Worm (Caenorhabditis elegans) whole organism, L3 larva: Measurements from ENCODE around the gene K02C4.2.
A peak's percentile ranks its signal among the peaks of the same experiment; 100 is the strongest.

ENCODE experiments used
- R02D3.7 ChIP-seq: fragments of 150-350 bp; optimal IDR thresholded peaks from 2 replicates; lab custom pipeline; 2014; ENCODE audit warnings: missing biosample characterization, missing genetic modification characterization
- aly-2 ChIP-seq: fragments of 150-350 bp; optimal IDR thresholded peaks from 2 replicates; lab custom pipeline; 2014; ENCODE audit warnings: missing biosample characterization, missing genetic modification characterization
- ama-1 ChIP-seq: fragments of 150-350 bp; optimal IDR thresholded peaks from 2 replicates; lab custom pipeline; 2018
- ceh-16 ChIP-seq: sonication (generic microtip); optimal IDR thresholded peaks from 2 replicates; lab custom pipeline; 2017; ENCODE audit warnings: missing biosample characterization, missing genetic modification characterization
- ceh-28 ChIP-seq: fragments of 150-350 bp; optimal IDR thresholded peaks from 2 replicates; lab custom pipeline; 2014; ENCODE audit warnings: missing biosample characterization, missing genetic modification reagents, missing genetic modification characterization
- ceh-82 ChIP-seq: fragments of 150-350 bp; optimal IDR thresholded peaks from 2 replicates; lab custom pipeline; 2014; ENCODE audit warnings: missing biosample characterization, missing genetic modification characterization
- ceh-9 ChIP-seq: sonication (generic microtip); optimal IDR thresholded peaks from 2 replicates; lab custom pipeline; 2018; ENCODE audit warnings: missing biosample characterization, missing genetic modification characterization
- egl-27 ChIP-seq: sonication (generic microtip); optimal IDR thresholded peaks from 4 replicates; lab custom pipeline; 2017; ENCODE audit warnings: missing biosample characterization, missing genetic modification reagents, missing genetic modification characterization
- elt-1 ChIP-seq: fragments of 150-350 bp; optimal IDR thresholded peaks from 2 replicates; lab custom pipeline; 2014; ENCODE audit warnings: missing biosample characterization, missing genetic modification characterization
- elt-2 ChIP-seq: sonication (generic microtip); optimal IDR thresholded peaks from 2 replicates; lab custom pipeline; 2016; ENCODE audit warnings: missing genetic modification reagents, mild to moderate bottlenecking, missing genetic modification characterization, missing compliant biosample characterization
- elt-3 ChIP-seq, 3 experiments: fragments of 150-350 bp in 1 of 3; sonication (generic microtip) in 2 of 3; optimal IDR thresholded peaks; 2 replicates in 2 of 3; 4 replicates in 1 of 3; lab custom pipeline; 2014 to 2017; ENCODE audit warnings: missing biosample characterization in 3 of 3, missing genetic modification characterization in 3 of 3
- eor-1 ChIP-seq, 2 experiments: fragments of 150-350 bp; optimal IDR thresholded peaks; 2 replicates each; lab custom pipeline; 2014 to 2018; ENCODE audit warnings: missing biosample characterization in 2 of 2, missing genetic modification characterization in 2 of 2
- fkh-10 ChIP-seq: sonication (generic microtip); optimal IDR thresholded peaks from 2 replicates; lab custom pipeline; 2017; ENCODE audit warnings: missing biosample characterization, missing genetic modification reagents, missing genetic modification characterization
- fkh-2 ChIP-seq: fragments of 150-350 bp; optimal IDR thresholded peaks from 2 replicates; lab custom pipeline; 2014; ENCODE audit warnings: missing biosample characterization, missing genetic modification reagents, missing genetic modification characterization
- hmg-11 ChIP-seq: sonication (generic microtip); optimal IDR thresholded peaks from 2 replicates; lab custom pipeline; 2016; ENCODE audit warnings: missing genetic modification characterization, missing compliant biosample characterization
- jun-1 ChIP-seq: fragments of 150-350 bp; optimal IDR thresholded peaks from 2 replicates; lab custom pipeline; 2014; ENCODE audit warnings: missing biosample characterization, missing genetic modification reagents, missing genetic modification characterization
- lin-15B ChIP-seq: fragments of 150-350 bp; optimal IDR thresholded peaks from 2 replicates; lab custom pipeline; 2014; ENCODE audit warnings: missing biosample characterization, missing genetic modification characterization
- lin-39 ChIP-seq: fragments of 150-350 bp; optimal IDR thresholded peaks from 2 replicates; lab custom pipeline; 2018; ENCODE audit warnings: missing biosample characterization, missing genetic modification reagents, missing genetic modification characterization
- lsy-12 ChIP-seq: sonication (generic microtip); optimal IDR thresholded peaks from 2 replicates; lab custom pipeline; 2016; ENCODE audit warnings: mild to moderate bottlenecking, missing genetic modification characterization, missing compliant biosample characterization
- mdl-1 ChIP-seq: fragments of 150-350 bp; optimal IDR thresholded peaks from 2 replicates; lab custom pipeline; 2014; ENCODE audit warnings: missing biosample characterization, missing genetic modification characterization
- nfya-1 ChIP-seq: sonication (generic microtip); optimal IDR thresholded peaks from 2 replicates; lab custom pipeline; 2017; ENCODE audit warnings: missing genetic modification characterization, mild to moderate bottlenecking, missing compliant biosample characterization, antibody characterized with exemption, moderate library complexity; ENCODE audit not compliant: insufficient read depth
- nhr-12 ChIP-seq: fragments of 150-350 bp; optimal IDR thresholded peaks from 2 replicates; lab custom pipeline; 2014; ENCODE audit warnings: missing biosample characterization, missing genetic modification characterization
- nhr-23 ChIP-seq: fragments of 150-350 bp; optimal IDR thresholded peaks from 2 replicates; lab custom pipeline; 2014; ENCODE audit warnings: missing biosample characterization, missing genetic modification reagents, missing genetic modification characterization
- nhr-237 ChIP-seq: fragments of 150-350 bp; optimal IDR thresholded peaks from 2 replicates; lab custom pipeline; 2014; ENCODE audit warnings: missing biosample characterization, missing genetic modification characterization
- nhr-25 ChIP-seq: sonication (generic microtip); optimal IDR thresholded peaks from 2 replicates; lab custom pipeline; 2017; ENCODE audit warnings: missing biosample characterization, missing genetic modification characterization
- nhr-43 ChIP-seq: sonication (generic microtip); optimal IDR thresholded peaks from 2 replicates; lab custom pipeline; 2016; ENCODE audit warnings: mild to moderate bottlenecking, missing genetic modification characterization, missing compliant biosample characterization; ENCODE audit not compliant: poor library complexity, severe bottlenecking
- nhr-67 ChIP-seq: fragments of 150-350 bp; optimal IDR thresholded peaks from 2 replicates; lab custom pipeline; 2014; ENCODE audit warnings: missing biosample characterization, missing genetic modification characterization
- nhr-76 ChIP-seq: fragments of 150-350 bp; sonication (generic microtip); optimal IDR thresholded peaks from 5 replicates; lab custom pipeline; 2014; ENCODE audit warnings: missing biosample characterization, missing genetic modification characterization
- nhr-77 ChIP-seq: fragments of 150-350 bp; optimal IDR thresholded peaks from 2 replicates; lab custom pipeline; 2014; ENCODE audit warnings: missing biosample characterization, missing genetic modification characterization
- pha-4 ChIP-seq: fragments of 150-350 bp; optimal IDR thresholded peaks from 2 replicates; lab custom pipeline; 2014; ENCODE audit warnings: missing biosample characterization, missing genetic modification reagents, missing genetic modification characterization
- pqm-1 ChIP-seq: fragments of 150-350 bp; optimal IDR thresholded peaks from 2 replicates; lab custom pipeline; 2017; ENCODE audit warnings: missing biosample characterization, missing genetic modification characterization, inconsistent platforms
- sea-2 ChIP-seq: fragments of 150-350 bp; sonication (generic microtip); optimal IDR thresholded peaks from 4 replicates; lab custom pipeline; 2014; ENCODE audit warnings: missing biosample characterization, missing genetic modification reagents, missing genetic modification characterization
- skn-1 ChIP-seq: fragments of 150-350 bp; optimal IDR thresholded peaks from 2 replicates; lab custom pipeline; 2014; ENCODE audit warnings: missing biosample characterization, missing genetic modification characterization
- snpc-4 ChIP-seq: fragments of 150-350 bp; optimal IDR thresholded peaks from 2 replicates; lab custom pipeline; 2014; ENCODE audit warnings: missing biosample characterization, missing genetic modification characterization
- tbx-2 ChIP-seq: sonication (generic microtip); optimal IDR thresholded peaks from 2 replicates; lab custom pipeline; 2016; ENCODE audit warnings: mild to moderate bottlenecking, missing genetic modification characterization, missing compliant biosample characterization
- unc-39 ChIP-seq: sonication (generic microtip); optimal IDR thresholded peaks from 4 replicates; lab custom pipeline; 2017; ENCODE audit warnings: missing biosample characterization, missing genetic modification characterization
- unc-62 ChIP-seq: fragments of 150-350 bp; sonication (generic microtip); optimal IDR thresholded peaks from 4 replicates; lab custom pipeline; 2014; ENCODE audit warnings: missing biosample characterization, missing genetic modification reagents, missing genetic modification characterization
- zag-1 ChIP-seq: fragments of 150-350 bp; optimal IDR thresholded peaks from 2 replicates; lab custom pipeline; 2014; ENCODE audit warnings: missing biosample characterization, missing genetic modification characterization
- ztf-11 ChIP-seq: fragments of 150-350 bp; optimal IDR thresholded peaks from 2 replicates; lab custom pipeline; 2014; ENCODE audit warnings: missing biosample characterization, missing genetic modification characterization
- ztf-4 ChIP-seq: fragments of 150-350 bp; optimal IDR thresholded peaks from 2 replicates; lab custom pipeline; 2014; ENCODE audit warnings: missing biosample characterization, missing genetic modification characterization

Gene K02C4.2

ce11 chrII:8042289-8042688 is 33.3 kb upstream of the K02C4.2 start, which contains the start of gene T05H10.1:
Gene T05H10.1 (plus strand): TSS chrII:8042589.
- TF ChIP-seq jun-1 (tag; lab: Kevin White, UChicago): no peak
- no peak for TF ChIP-seq aly-2
- TF ChIP-seq elt-1 (tag; lab: Kevin White, UChicago): no peak
- TF ChIP-seq zag-1: no peak
- TF ChIP-seq ceh-9 (tag; lab: Kevin White, UChicago): no peak
- TF ChIP-seq nhr-12 (tag; lab: Kevin White, UChicago): no peak
- TF ChIP-seq lin-39 (tag; lab: Kevin White, UChicago): peak; percentile 36

ce11 chrII:8047264-8047663 is 28.3 kb upstream of the K02C4.2 start, which contains the start of gene apn-1:
Gene apn-1 (plus strand): TSS chrII:8047564.
- TF ChIP-seq nhr-23 (tag; lab: Kevin White, UChicago): no peak
- TF ChIP-seq aly-2: no peak
- no peak for TF ChIP-seq zag-1
- no peak for TF ChIP-seq nhr-77 (tag; lab: Kevin White, UChicago)
- TF ChIP-seq nhr-67 (tag; lab: Kevin White, UChicago): no peak
- TF ChIP-seq skn-1: no peak

DNA sequence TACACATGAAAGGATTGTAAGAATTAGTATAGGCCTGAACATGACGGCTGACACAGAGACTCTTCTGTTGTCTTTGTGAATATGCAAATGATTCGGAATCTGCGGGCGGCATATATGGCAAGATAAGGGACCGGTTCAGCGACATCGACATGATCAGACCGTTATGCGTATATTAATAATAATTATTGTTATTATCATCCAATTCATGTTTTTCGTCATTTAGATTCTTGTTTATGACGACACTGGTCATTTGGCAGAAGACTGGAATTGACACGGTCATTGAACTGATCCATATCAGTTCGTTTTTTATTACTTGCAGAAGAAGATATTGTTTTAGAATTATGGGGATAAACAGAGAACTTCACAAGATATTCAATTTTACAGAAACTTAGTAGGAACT is 25.1 kb upstream of the K02C4.2 start, which contains the start of gene mtre-1:
mtre-1 (minus strand) TSS at position 101 of the 400 bp plus-strand sequence.
- TF ChIP-seq sea-2 (GFP tag; lab: Kevin White, UChicago): no peak
- no peak for TF ChIP-seq nhr-77 (tag; lab: Kevin White, UChicago)
- TF ChIP-seq nhr-25 (tag; lab: Kevin White, UChicago): no peak
- TF ChIP-seq nhr-67 (tag; lab: Kevin White, UChicago): no peak
- TF ChIP-seq skn-1: no peak
- no peak for TF ChIP-seq zag-1

DNA sequence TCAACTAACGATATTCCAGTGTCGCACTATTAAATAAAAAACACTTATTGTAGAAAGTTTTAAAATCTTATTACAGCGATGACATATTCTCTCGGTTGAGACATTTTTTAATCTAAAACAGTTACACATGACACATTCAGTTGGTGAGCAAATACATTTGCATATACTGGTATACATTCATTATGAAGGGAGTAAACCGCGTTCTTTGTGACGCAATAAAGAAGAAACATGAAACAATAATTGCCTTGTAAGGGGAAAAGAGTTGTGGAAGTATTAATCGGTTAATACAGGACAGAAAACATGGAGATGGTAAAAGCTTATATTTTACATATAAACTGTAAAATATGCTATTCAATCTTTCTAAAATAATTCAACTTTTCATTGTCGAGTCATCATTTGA is 24.2 kb upstream of the K02C4.2 start:
- TF ChIP-seq lin-15B (tag; lab: Kevin White, UChicago): no peak

DNA sequence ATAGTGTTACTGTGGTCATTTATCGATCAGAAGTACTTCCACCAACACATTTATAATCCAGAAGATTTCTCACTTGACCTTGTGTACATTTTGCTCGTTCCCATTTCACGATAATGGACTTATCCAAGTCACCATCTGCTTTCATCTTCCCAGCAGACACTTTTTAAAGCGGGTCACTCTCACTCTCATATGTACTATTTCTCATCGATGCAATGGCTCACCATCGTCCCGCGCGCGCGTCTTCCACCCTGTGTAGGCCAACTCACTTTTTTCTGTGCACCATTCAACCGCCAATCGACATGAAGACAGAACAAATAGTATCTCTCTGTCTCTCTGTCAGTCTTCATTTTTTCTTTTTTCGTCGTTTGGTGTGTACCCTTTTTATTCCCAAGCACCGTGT is 23.4 kb upstream of the K02C4.2 start:
- TF ChIP-seq lsy-12 (tag; lab: Kevin White, UChicago) (no peak), ceh-9 (tag; lab: Kevin White, UChicago) (no peak), nhr-237 (tag; lab: Kevin White, UChicago) (no peak), nfya-1 (tag; lab: Kevin White, UChicago) (no peak), elt-1 (tag; lab: Kevin White, UChicago) (no peak), lin-39 (tag; lab: Kevin White, UChicago) (no peak), nhr-76 (no peak), nhr-23 (tag; lab: Kevin White, UChicago) (no peak), aly-2 (no peak), R02D3.7 (tag; lab: Kevin White, UChicago) (no peak), tbx-2 (tag; lab: Kevin White, UChicago) (no peak), jun-1 (tag; lab: Kevin White, UChicago) (no peak), hmg-11 (tag; lab: Kevin White, UChicago) (no peak), pha-4 (tag; lab: Kevin White, UChicago) (no peak), snpc-4 (tag; lab: Kevin White, UChicago) (no peak), ztf-11 (tag; lab: Kevin White, UChicago) (no peak), ama-1 (lab: Kevin White, UChicago) (no peak), mdl-1 (no peak), nhr-77 (tag; lab: Kevin White, UChicago) (no peak)

DNA sequence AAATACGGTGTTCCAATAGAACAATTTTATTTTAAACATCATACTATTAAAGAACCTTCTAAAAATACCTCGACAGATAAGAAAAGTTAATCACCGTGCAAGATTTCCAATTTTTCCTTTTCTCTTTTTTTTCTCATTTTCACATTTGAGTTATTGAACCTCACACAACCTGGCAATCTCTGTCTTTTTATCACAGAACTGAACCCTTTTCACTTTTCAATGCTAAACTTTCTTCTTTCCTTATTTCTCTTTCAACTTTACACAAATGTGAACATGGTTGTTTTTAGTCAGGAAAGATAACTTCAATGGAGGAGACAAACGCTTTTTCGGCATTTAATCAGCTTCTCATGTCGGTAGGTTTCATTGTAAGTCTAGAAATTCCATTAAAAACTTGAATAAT is 22.7 kb upstream of the K02C4.2 start, which contains the start of gene T05H10.4:
T05H10.4 (plus strand) TSS at position 301 of the 400 bp plus-strand sequence.
- TF ChIP-seq fkh-10 (no peak), pha-4 (tag; lab: Kevin White, UChicago) (no peak), ceh-9 (tag; lab: Kevin White, UChicago) (no peak), ztf-11 (tag; lab: Kevin White, UChicago) (no peak), unc-39 (no peak), ama-1 (lab: Kevin White, UChicago) (no peak), ceh-28 (tag; lab: Kevin White, UChicago) (no peak), ceh-16 (tag; lab: Kevin White, UChicago) (no peak), elt-2 (tag; lab: Kevin White, UChicago) (no peak), ztf-4 (tag; lab: Kevin White, UChicago) (no peak), hmg-11 (tag; lab: Kevin White, UChicago) (no peak), ceh-82 (tag; lab: Kevin White, UChicago) (no peak), nfya-1 (tag; lab: Kevin White, UChicago) (no peak), fkh-2 (tag; lab: Kevin White, UChicago) (no peak), nhr-43 (tag; lab: Kevin White, UChicago) (no peak), eor-1 (tag; optimal IDR thresholded peaks at IDR 0.05; lab: Kevin White, UChicago) (no peak), egl-27 (tag; lab: Kevin White, UChicago) (no peak), pqm-1 (tag; lab: Kevin White, UChicago) (no peak), elt-3 (tag; optimal IDR thresholded peaks at IDR 0.05; lab: Kevin White, UChicago) (no peak), unc-62 (GFP tag; lab: Kevin White, UChicago) (no peak)
